Fruit fly (Drosophila melanogaster) whole organism, embryonic: ENCODE data around the gene Sfp78E.

ENCODE experiments used
- Atf6 ChIP-seq: fragments of 200-800 bp; sonication (Bioruptor generic); IDR thresholded peaks from 2 replicates; pipeline ENCODE4 v1.3.6; 2022; ENCODE audit warnings: missing biosample characterization, missing genetic modification characterization
- Bdp1 ChIP-seq: fragments of 200-800 bp; sonication (Bioruptor generic); optimal IDR thresholded peaks from 3 replicates; lab custom pipeline; 2016; ENCODE audit warnings: missing biosample characterization, missing genetic modification characterization
- CG10147 ChIP-seq: fragments of 200-800 bp; sonication (Bioruptor generic); optimal IDR thresholded peaks from 2 replicates; lab custom pipeline; 2019; ENCODE audit warnings: missing biosample characterization, mild to moderate bottlenecking, missing genetic modification characterization, moderate library complexity
- CG1233 ChIP-seq: fragments of 200-800 bp; sonication (Bioruptor generic); optimal IDR thresholded peaks from 4 replicates; lab custom pipeline; 2018; ENCODE audit warnings: missing biosample characterization, mild to moderate bottlenecking, missing genetic modification characterization
- CG15011 ChIP-seq: fragments of 200-800 bp; sonication (Bioruptor generic); optimal IDR thresholded peaks from 3 replicates; lab custom pipeline; 2018; ENCODE audit warnings: missing biosample characterization, mild to moderate bottlenecking, missing genetic modification characterization
- CG15073 ChIP-seq: fragments of 200-800 bp; sonication (Bioruptor generic); optimal IDR thresholded peaks from 2 replicates; lab custom pipeline; 2016; ENCODE audit warnings: missing biosample characterization, missing genetic modification characterization
- CG16863 ChIP-seq: fragments of 200-800 bp; sonication (Bioruptor generic); optimal IDR thresholded peaks from 3 replicates; lab custom pipeline; 2016; ENCODE audit warnings: missing biosample characterization, missing genetic modification characterization
- CG17359 ChIP-seq: fragments of 200-800 bp; sonication (Bioruptor generic); optimal IDR thresholded peaks from 3 replicates; lab custom pipeline; 2018; ENCODE audit warnings: missing biosample characterization, mild to moderate bottlenecking, missing genetic modification characterization, moderate library complexity
- CG17829 ChIP-seq: fragments of 200-800 bp; optimal IDR thresholded peaks from 2 replicates; lab custom pipeline; 2019; ENCODE audit warnings: missing biosample characterization, mild to moderate bottlenecking, missing genetic modification characterization, moderate library complexity
- CG2120 ChIP-seq: fragments of 200-800 bp; sonication (Bioruptor generic); optimal IDR thresholded peaks from 3 replicates; lab custom pipeline; 2016; ENCODE audit warnings: missing biosample characterization, missing genetic modification characterization
- CG4328 ChIP-seq: fragments of 200-800 bp; sonication (Bioruptor generic); optimal IDR thresholded peaks from 3 replicates; lab custom pipeline; 2017; ENCODE audit warnings: missing biosample characterization, missing genetic modification reagents, missing genetic modification characterization
- CG4854 ChIP-seq: fragments of 200-800 bp; sonication (Bioruptor generic); optimal IDR thresholded peaks from 2 replicates; lab custom pipeline; 2016; ENCODE audit warnings: missing biosample characterization, missing genetic modification characterization, inconsistent platforms
- CG5953 ChIP-seq: fragments of 200-800 bp; sonication (Bioruptor generic); IDR thresholded peaks from 2 replicates; pipeline ENCODE4 v1.3.6; 2022; ENCODE audit warnings: missing biosample characterization, missing genetic modification characterization
- CG9215 ChIP-seq: fragments of 200-800 bp; sonication (Bioruptor generic); IDR thresholded peaks from 2 replicates; pipeline ENCODE4 v1.3.6; 2022; ENCODE audit warnings: missing biosample characterization, missing genetic modification characterization
- CG9876 ChIP-seq: fragments of 200-800 bp; sonication (Bioruptor generic); optimal IDR thresholded peaks from 2 replicates; lab custom pipeline; 2016; ENCODE audit warnings: missing biosample characterization, missing genetic modification characterization
- Chrac-16 ChIP-seq: fragments of 200-800 bp; sonication (Bioruptor generic); optimal IDR thresholded peaks from 3 replicates; lab custom pipeline; 2016; ENCODE audit warnings: missing biosample characterization, missing genetic modification characterization
- D ChIP-seq, 2 experiments: fragments of 200-800 bp in 1 of 2; fragments of >200 bp in 1 of 2; sonication (Bioruptor generic) in 1 of 2; optimal IDR thresholded peaks; 2 replicates in 1 of 2; 3 replicates in 1 of 2; lab custom pipeline; 2017; ENCODE audit warnings: mild to moderate bottlenecking in 1 of 2, missing biosample characterization in 1 of 2, missing genetic modification characterization in 1 of 2, missing genetic modification reagents in 1 of 2
- HLH3B ChIP-seq: fragments of 200-800 bp; sonication (Bioruptor generic); IDR thresholded peaks from 2 replicates; pipeline ENCODE4 v1.3.6; 2022; ENCODE audit warnings: missing biosample characterization, missing genetic modification characterization
- NfI ChIP-seq: fragments of 200-800 bp; sonication (Bioruptor generic); optimal IDR thresholded peaks from 3 replicates; lab custom pipeline; 2018; ENCODE audit warnings: missing biosample characterization, mild to moderate bottlenecking, missing genetic modification characterization, moderate library complexity
- Rx ChIP-seq: fragments of 200-800 bp; sonication (Bioruptor generic); IDR thresholded peaks from 2 replicates; pipeline ENCODE4 v1.3.6; 2022; ENCODE audit warnings: missing biosample characterization, missing genetic modification characterization
- Sin3A ChIP-seq: fragments of >200 bp; optimal IDR thresholded peaks from 2 replicates; lab custom pipeline; 2018
- TFAM ChIP-seq: fragments of 200-800 bp; sonication (Bioruptor generic); optimal IDR thresholded peaks from 2 replicates; lab custom pipeline; 2017; ENCODE audit warnings: missing biosample characterization, missing genetic modification characterization, inconsistent platforms
- Tbp ChIP-seq: fragments of >200 bp; optimal IDR thresholded peaks from 2 replicates; lab custom pipeline; 2018; ENCODE audit warnings: missing biosample characterization, missing genetic modification characterization
- ase ChIP-seq: fragments of 200-800 bp; sonication (Bioruptor generic); IDR thresholded peaks from 3 replicates; pipeline ENCODE4 v1.3.6; 2022; ENCODE audit warnings: missing biosample characterization, missing genetic modification characterization
- bab2 ChIP-seq: fragments of 200-800 bp; sonication (Bioruptor generic); optimal IDR thresholded peaks from 2 replicates; lab custom pipeline; 2016; ENCODE audit warnings: missing biosample characterization, missing genetic modification characterization
- cad ChIP-seq: fragments of >200 bp; optimal IDR thresholded peaks from 2 replicates; lab custom pipeline; 2017; ENCODE audit warnings: missing biosample characterization, missing genetic modification characterization
- cas ChIP-seq: fragments of 200-800 bp; sonication (Bioruptor generic); IDR thresholded peaks from 2 replicates; pipeline ENCODE4 v1.3.6; 2022; ENCODE audit warnings: missing biosample characterization, missing genetic modification characterization
- caup ChIP-seq: fragments of 200-800 bp; sonication (Bioruptor generic); optimal IDR thresholded peaks from 3 replicates; lab custom pipeline; 2017; ENCODE audit warnings: missing biosample characterization, mild to moderate bottlenecking, missing genetic modification characterization, moderate library complexity; ENCODE audit not compliant: severe bottlenecking
- crol ChIP-seq: fragments of 200-800 bp; sonication (Bioruptor generic); IDR thresholded peaks from 2 replicates; pipeline ENCODE4 v1.3.6; 2022; ENCODE audit warnings: missing biosample characterization, missing genetic modification characterization
- da ChIP-seq: fragments of 200-800 bp; sonication (Bioruptor generic); optimal IDR thresholded peaks from 2 replicates; lab custom pipeline; 2016; ENCODE audit warnings: missing biosample characterization, missing genetic modification characterization
- dan ChIP-seq: fragments of 200-800 bp; sonication (Bioruptor generic); IDR thresholded peaks from 2 replicates; pipeline ENCODE4 v1.3.6; 2022; ENCODE audit warnings: missing biosample characterization, missing genetic modification characterization
- dm ChIP-seq: fragments of 200-800 bp; sonication (Bioruptor generic); optimal IDR thresholded peaks from 3 replicates; lab custom pipeline; 2016; ENCODE audit warnings: missing biosample characterization, missing genetic modification characterization
- esg ChIP-seq: fragments of 200-800 bp; sonication (Bioruptor generic); conservative IDR thresholded peaks from 2 replicates; pipeline ENCODE4 v1.3.6; 2022; ENCODE audit warnings: missing biosample characterization, missing genetic modification characterization
- fd3F ChIP-seq: fragments of 200-800 bp; sonication (Bioruptor generic); optimal IDR thresholded peaks from 2 replicates; lab custom pipeline; 2018; ENCODE audit warnings: missing biosample characterization, mild to moderate bottlenecking, missing genetic modification characterization, moderate library complexity
- gcm2 ChIP-seq: fragments of 200-800 bp; sonication (Bioruptor generic); optimal IDR thresholded peaks from 2 replicates; lab custom pipeline; 2016; ENCODE audit warnings: missing biosample characterization, missing genetic modification characterization
- gsb-n ChIP-seq: fragments of 200-800 bp; sonication (Bioruptor generic); optimal IDR thresholded peaks from 3 replicates; lab custom pipeline; 2018; ENCODE audit warnings: missing biosample characterization, mild to moderate bottlenecking, missing genetic modification characterization
- her ChIP-seq: fragments of 200-800 bp; sonication (Bioruptor generic); optimal IDR thresholded peaks from 2 replicates; lab custom pipeline; 2016; ENCODE audit warnings: missing biosample characterization, missing genetic modification characterization
- insv ChIP-seq, 2 experiments: fragments of 200-800 bp; sonication (Bioruptor generic); optimal IDR thresholded peaks; 3 replicates each; lab custom pipeline; 2016 to 2018; ENCODE audit warnings: missing biosample characterization in 2 of 2, missing genetic modification characterization in 2 of 2
- inv ChIP-seq: fragments of 200-800 bp; sonication (Bioruptor generic); IDR thresholded peaks from 2 replicates; pipeline ENCODE4 v1.3.6; 2022; ENCODE audit warnings: missing biosample characterization, missing genetic modification characterization; ENCODE audit not compliant: partially characterized antibody
- mam ChIP-seq: fragments of 200-800 bp; sonication (Bioruptor generic); optimal IDR thresholded peaks from 3 replicates; lab custom pipeline; 2016; ENCODE audit warnings: missing biosample characterization, missing genetic modification characterization
- pb ChIP-seq: fragments of 200-800 bp; sonication (Bioruptor generic); optimal IDR thresholded peaks from 3 replicates; lab custom pipeline; 2016; ENCODE audit warnings: missing biosample characterization, missing genetic modification characterization
- pho ChIP-seq: fragments of 200-800 bp; sonication (Bioruptor generic); optimal IDR thresholded peaks from 2 replicates; lab custom pipeline; 2016; ENCODE audit warnings: missing biosample characterization, missing genetic modification characterization
- pros ChIP-seq: fragments of 200-800 bp; sonication (Bioruptor generic); optimal IDR thresholded peaks from 3 replicates; lab custom pipeline; 2019; ENCODE audit warnings: missing biosample characterization, mild to moderate bottlenecking, missing genetic modification characterization, moderate library complexity
- sens-2 ChIP-seq: fragments of 200-800 bp; sonication (Bioruptor generic); IDR thresholded peaks from 2 replicates; pipeline ENCODE4 v1.3.6; 2022; ENCODE audit warnings: missing biosample characterization, missing genetic modification characterization
- shn ChIP-seq: fragments of 200-800 bp; sonication (Bioruptor generic); optimal IDR thresholded peaks from 3 replicates; lab custom pipeline; 2016; ENCODE audit warnings: missing biosample characterization, missing genetic modification characterization
- slbo ChIP-seq: fragments of 200-800 bp; sonication (Bioruptor generic); IDR thresholded peaks from 2 replicates; pipeline ENCODE4 v1.3.6; 2022; ENCODE audit warnings: missing biosample characterization, missing genetic modification characterization
- slp2 ChIP-seq: fragments of 200-800 bp; sonication (Bioruptor generic); optimal IDR thresholded peaks from 2 replicates; lab custom pipeline; 2016; ENCODE audit warnings: missing biosample characterization, missing genetic modification characterization
- sug ChIP-seq: fragments of 200-800 bp; optimal IDR thresholded peaks from 2 replicates; lab custom pipeline; 2019; ENCODE audit warnings: missing biosample characterization, mild to moderate bottlenecking, missing genetic modification characterization, moderate library complexity
- tll ChIP-seq, 2 experiments: fragments of 200-800 bp in 1 of 2; fragments of >200 bp in 1 of 2; sonication (Bioruptor generic) in 1 of 2; optimal IDR thresholded peaks; 2 replicates each; lab custom pipeline; 2017 to 2019; ENCODE audit warnings: missing biosample characterization in 2 of 2, missing genetic modification characterization in 2 of 2, mild to moderate bottlenecking in 1 of 2, moderate library complexity in 1 of 2
- unc-4 ChIP-seq: fragments of 200-800 bp; sonication (Bioruptor generic); IDR thresholded peaks from 2 replicates; pipeline ENCODE4 v1.3.6; 2022; ENCODE audit warnings: missing biosample characterization, missing genetic modification characterization; ENCODE audit not compliant: partially characterized antibody
- yki ChIP-seq: fragments of >200 bp; optimal IDR thresholded peaks from 3 replicates; lab custom pipeline; 2018
- zen ChIP-seq: fragments of 200-800 bp; sonication (Bioruptor generic); optimal IDR thresholded peaks from 3 replicates; lab custom pipeline; 2018; ENCODE audit warnings: missing biosample characterization, mild to moderate bottlenecking, missing genetic modification characterization, moderate library complexity

Sfp78E gene

dm6 chr3L:21679687-21680086, 4.2 kb downstream of the Sfp78E start, which contains the start of the genes Als2 and CG11248 (continued):
- TF ChIP-seq cas (GFP tag; lab: Robert Waterston, UW) (no peak), CG16863 (GFP tag; lab: Kevin White, UChicago) (peak; percentile 49), CG2120 (GFP tag; lab: Kevin White, UChicago) (peak; percentile 87), Chrac-16 (GFP tag; lab: Kevin White, UChicago) (peak; percentile 70), sens-2 (GFP tag; lab: Robert Waterston, UW) (no peak), dan (GFP tag; lab: Robert Waterston, UW) (no peak), TFAM (GFP tag; lab: Kevin White, UChicago) (no peak), her (GFP tag; lab: Kevin White, UChicago) (no peak), NfI (peak; percentile 66), bab2 (GFP tag; lab: Kevin White, UChicago) (peak; percentile 72), zen (tag; lab: Kevin White, UChicago) (peak; percentile 78), inv (GFP tag; lab: Robert Waterston, UW) (no peak), slp2 (GFP tag; lab: Kevin White, UChicago) (peak; percentile 64), cad (no peak), mam (GFP tag; lab: Kevin White, UChicago) (peak; percentile 77), slbo (GFP tag; lab: Robert Waterston, UW) (peak; percentile 84), pho (peak; percentile 53), CG4854 (GFP tag; lab: Kevin White, UChicago) (no peak), CG9876 (GFP tag; lab: Kevin White, UChicago) (peak; percentile 50), CG15073 (GFP tag; lab: Kevin White, UChicago) (no peak), CG1233 (peak; percentile 52), Rx (GFP tag; lab: Robert Waterston, UW) (peak; percentile 40; the same call in 1 of the 2 replicates), pb (GFP tag; lab: Kevin White, UChicago) (no peak), CG17829 (tag; lab: Kevin White, UChicago) (peak; percentile 86), crol (GFP tag; lab: Robert Waterston, UW) (no peak), esg (GFP tag; lab: Robert Waterston, UW) (peak; percentile 62), tll (GFP tag; optimal IDR thresholded peaks at IDR 0.05; lab: Kevin White, UChicago) (peak in 1 of 2 experiments; percentile 29), CG9215 (GFP tag; lab: Robert Waterston, UW) (peak; percentile 64), gsb-n (tag; lab: Kevin White, UChicago) (no peak), yki (lab: Kevin White, UChicago) (no peak), fd3F (GFP tag; lab: Kevin White, UChicago) (peak; percentile 70), CG4328 (GFP tag; lab: Kevin White, UChicago) (no peak), unc-4 (GFP tag; lab: Robert Waterston, UW) (no peak), gcm2 (peak; percentile 23), dm (GFP tag; lab: Kevin White, UChicago) (peak; percentile 58), CG10147 (GFP tag; lab: Kevin White, UChicago) (no peak), caup (GFP tag; lab: Kevin White, UChicago) (no peak), Sin3A (lab: Kevin White, UChicago) (peak; percentile 6), CG17359 (tag; lab: Kevin White, UChicago) (peak; percentile 59), Tbp (GFP tag; lab: Kevin White, UChicago) (no peak), CG15011 (no peak), sug (tag; lab: Kevin White, UChicago) (no peak), CG5953 (GFP tag; lab: Robert Waterston, UW) (0 out of 2 replicates have a peak, but pooled peaks have one; percentile 52), ase (GFP tag; lab: Robert Waterston, UW) (0 out of 3 replicates have a peak, but pooled peaks have one; percentile 18), insv (GFP tag; optimal IDR thresholded peaks at IDR 0.05; lab: Kevin White, UChicago) (peak; percentile 81 to 96), da (GFP tag; lab: Kevin White, UChicago) (no peak), Bdp1 (GFP tag; lab: Kevin White, UChicago) (peak; percentile 42), pros (GFP tag; lab: Kevin White, UChicago) (no peak), shn (GFP tag; lab: Kevin White, UChicago) (peak; percentile 70), Atf6 (GFP tag; lab: Robert Waterston, UW) (peak; percentile 30; the same call in 1 of the 2 replicates), HLH3B (GFP tag; lab: Robert Waterston, UW) (peak; percentile 54; the same call in 1 of the 2 replicates), D (optimal IDR thresholded peaks at IDR 0.05; lab: Kevin White, UChicago) (no peak), D (GFP tag; optimal IDR thresholded peaks at IDR 0.05; lab: Kevin White, UChicago) (peak; percentile 60)
